Fruit fly (Drosophila melanogaster) Kc167 (cell line): Measurements from ENCODE around the gene psd.

ENCODE experiments used
- h ChIP-seq: fragments of >200 bp; optimal IDR thresholded peaks from 3 replicates; lab custom pipeline; 2018; ENCODE audit warnings: missing external identifiers
- psq ChIP-seq: fragments of >200 bp; optimal IDR thresholded peaks from 2 replicates; lab custom pipeline; 2017; ENCODE audit warnings: missing external identifiers

DNA sequence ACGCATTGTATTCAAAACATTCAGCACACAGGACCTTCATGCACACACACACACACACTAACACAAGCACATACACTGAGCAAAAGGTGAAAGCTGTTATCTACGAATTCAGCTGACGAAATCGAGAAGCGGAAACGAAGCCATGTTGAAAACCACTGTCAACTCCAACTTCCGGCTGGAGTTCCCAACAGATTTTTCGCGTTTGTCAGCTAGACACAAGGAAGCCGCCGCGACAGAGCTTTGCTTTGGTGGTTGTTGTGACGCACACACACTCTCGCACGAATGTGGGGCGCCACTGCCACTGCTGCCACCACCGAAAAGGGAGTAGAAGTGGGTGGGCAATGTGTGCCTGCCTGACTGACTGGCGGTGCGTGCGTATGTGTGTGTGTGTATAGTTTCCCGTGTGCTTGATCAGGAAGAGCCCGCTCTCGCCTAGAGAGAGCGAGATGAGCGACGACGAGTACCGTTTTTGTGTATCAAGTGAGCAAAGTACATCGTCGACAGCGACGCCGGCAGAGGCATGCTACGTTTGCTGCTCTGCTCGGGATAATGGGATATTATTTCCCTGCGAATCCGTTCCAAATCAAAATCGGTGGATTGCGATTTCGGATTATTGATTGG, 33.0 kb upstream of the psd start:
- TF ChIP-seq h (no peak), psq (lab: Kevin White, UChicago) (no peak)
